Fruit fly (Drosophila melanogaster) whole organism, adult: Measurements from ENCODE around the gene VGlut.
A peak's percentile ranks its signal among the peaks of the same experiment; 100 is the strongest.

Experiments used
- CG11617 ChIP-seq: fragments of 200-800 bp; sonication (Bioruptor generic); optimal IDR thresholded peaks from 2 replicates; lab custom pipeline; 2017; ENCODE audit warnings: mild to moderate bottlenecking, missing biosample characterization, missing genetic modification reagents, missing genetic modification characterization
- CG12768 ChIP-seq: fragments of 200-800 bp; sonication (Bioruptor generic); optimal IDR thresholded peaks from 2 replicates; lab custom pipeline; 2017; ENCODE audit warnings: missing biosample characterization, missing genetic modification characterization, mild to moderate bottlenecking, moderate library complexity, missing genetic modification reagents
- CG14711 ChIP-seq: fragments of 200-800 bp; sonication (Bioruptor generic); optimal IDR thresholded peaks from 2 replicates; lab custom pipeline; 2018; ENCODE audit warnings: missing biosample characterization, mild to moderate bottlenecking, missing genetic modification characterization, moderate library complexity
- CG1620 ChIP-seq: fragments of 200-800 bp; sonication (Bioruptor generic); optimal IDR thresholded peaks from 2 replicates; lab custom pipeline; 2016; ENCODE audit warnings: missing biosample characterization, missing genetic modification characterization
- CG33017 ChIP-seq: fragments of 200-800 bp; sonication (Bioruptor generic); optimal IDR thresholded peaks from 2 replicates; lab custom pipeline; 2018; ENCODE audit warnings: missing biosample characterization, mild to moderate bottlenecking, missing genetic modification characterization, moderate library complexity
- CG5204 ChIP-seq: fragments of 200-800 bp; sonication (Bioruptor generic); optimal IDR thresholded peaks from 2 replicates; lab custom pipeline; 2016; ENCODE audit warnings: missing biosample characterization, missing genetic modification characterization
- CG7045 ChIP-seq: fragments of 200-800 bp; sonication (Bioruptor generic); optimal IDR thresholded peaks from 2 replicates; lab custom pipeline; 2017; ENCODE audit warnings: missing biosample characterization, mild to moderate bottlenecking, missing genetic modification characterization
- CG7101 ChIP-seq: fragments of 200-800 bp; sonication (Bioruptor generic); optimal IDR thresholded peaks from 2 replicates; lab custom pipeline; 2018; ENCODE audit warnings: missing biosample characterization, mild to moderate bottlenecking, missing genetic modification characterization, moderate library complexity
- Clk ChIP-seq: fragments of 200-800 bp; sonication (Bioruptor generic); optimal IDR thresholded peaks from 2 replicates; lab custom pipeline; 2017; ENCODE audit warnings: missing biosample characterization, missing genetic modification characterization
- Crg-1 ChIP-seq: fragments of 200-800 bp; sonication (Bioruptor generic); optimal IDR thresholded peaks from 2 replicates; lab custom pipeline; 2016; ENCODE audit warnings: missing biosample characterization, missing genetic modification characterization
- Hr96 ChIP-seq: fragments of 200-800 bp; sonication (Bioruptor generic); optimal IDR thresholded peaks from 2 replicates; lab custom pipeline; 2016; ENCODE audit warnings: missing biosample characterization, missing genetic modification characterization
- Mnt ChIP-seq: fragments of 200-800 bp; sonication (Bioruptor generic); optimal IDR thresholded peaks from 2 replicates; lab custom pipeline; 2016; ENCODE audit warnings: missing biosample characterization, mild to moderate bottlenecking, missing genetic modification characterization
- bab1 ChIP-seq: fragments of 200-800 bp; sonication (Bioruptor generic); optimal IDR thresholded peaks from 3 replicates; lab custom pipeline; 2019; ENCODE audit warnings: missing biosample characterization, mild to moderate bottlenecking, missing genetic modification characterization, moderate library complexity
- cic ChIP-seq: fragments of 200-800 bp; sonication (Bioruptor generic); optimal IDR thresholded peaks from 2 replicates; lab custom pipeline; 2017; ENCODE audit warnings: missing biosample characterization, mild to moderate bottlenecking, missing genetic modification characterization, moderate library complexity
- cnc ChIP-seq, 2 experiments: fragments of >200 bp; optimal IDR thresholded peaks; 2 replicates each; lab custom pipeline; 2017
- kay ChIP-seq: fragments of 200-800 bp; sonication (Bioruptor generic); peaks from one replicate; lab custom pipeline; 2016; ENCODE audit warnings: missing biosample characterization, missing genetic modification characterization, borderline replicate concordance
- ovo ChIP-seq: fragments of 200-800 bp; sonication (Bioruptor generic); optimal IDR thresholded peaks from 2 replicates; lab custom pipeline; 2016; ENCODE audit warnings: missing biosample characterization, missing genetic modification characterization
- pad ChIP-seq: fragments of 200-800 bp; sonication (Bioruptor generic); optimal IDR thresholded peaks from 3 replicates; lab custom pipeline; 2017; ENCODE audit warnings: missing biosample characterization, missing genetic modification characterization, mild to moderate bottlenecking, moderate library complexity, missing genetic modification reagents
- tj ChIP-seq: fragments of 200-800 bp; sonication (Bioruptor generic); optimal IDR thresholded peaks from 3 replicates; lab custom pipeline; 2017; ENCODE audit warnings: missing biosample characterization, mild to moderate bottlenecking, missing genetic modification characterization, moderate library complexity
- toe ChIP-seq: fragments of 200-800 bp; sonication (Bioruptor generic); optimal IDR thresholded peaks from 2 replicates; lab custom pipeline; 2016; ENCODE audit warnings: missing biosample characterization, missing genetic modification characterization

VGlut gene

dm6 chr2L:2364200-2364754 is 35.8 kb upstream of the VGlut start:
- TF ChIP-seq CG12768 (GFP tag; lab: Kevin White, UChicago), result no peak
- peak; percentile 2 for TF ChIP-seq toe (GFP tag; lab: Kevin White, UChicago)

dm6 chr2L:2365077-2365651 is 34.9 kb upstream of the VGlut start, which contains the start of the genes Rab5 and Axud1:
TSS of gene Rab5 (minus strand) at chr2L:2365273.
TSS of gene Axud1 (plus strand) at chr2L:2365345.
- TF ChIP-seq toe (GFP tag; lab: Kevin White, UChicago), result peak; percentile 12
- peak; percentile 3 for TF ChIP-seq Mnt (GFP tag; lab: Kevin White, UChicago)
- TF ChIP-seq CG1620, result no peak
- TF ChIP-seq kay (GFP tag; lab: Kevin White, UChicago), result peak; percentile 99
- peak; percentile 12 for TF ChIP-seq pad

- TF ChIP-seq pad (no peak), cic (GFP tag; lab: Kevin White, UChicago) (no peak), Mnt (GFP tag; lab: Kevin White, UChicago) (no peak), CG7101 (tag; lab: Kevin White, UChicago) (peak; percentile 0), kay (GFP tag; lab: Kevin White, UChicago) (peak; percentile 79), CG5204 (GFP tag; lab: Kevin White, UChicago) (no peak), CG33017 (tag; lab: Kevin White, UChicago) (no peak), Hr96 (GFP tag; lab: Kevin White, UChicago) (no peak), tj (GFP tag; lab: Kevin White, UChicago) (no peak), toe (GFP tag; lab: Kevin White, UChicago) (no peak), CG12768 (GFP tag; lab: Kevin White, UChicago) (no peak), ovo (GFP tag; lab: Kevin White, UChicago) (no peak), CG11617 (GFP tag; lab: Kevin White, UChicago) (no peak)
Observed at dm6 chr2L:2365655-2366214, 34.4 kb upstream of the VGlut start.

- TF ChIP-seq cic (GFP tag; lab: Kevin White, UChicago), result peak; percentile 5
- TF ChIP-seq CG5204 (GFP tag; lab: Kevin White, UChicago), result no peak
Observed at dm6 chr2L:2370352-2370751, 29.7 kb upstream of the VGlut start.

dm6 chr2L:2371406-2372111 is 28.5 kb upstream of the VGlut start, which contains the start of gene CG3597:
TSS of gene CG3597 (minus strand) at chr2L:2371524.
- TF ChIP-seq CG12768 (GFP tag; lab: Kevin White, UChicago) (no peak), CG1620 (no peak), kay (GFP tag; lab: Kevin White, UChicago) (peak; percentile 83), Clk (GFP tag; lab: Kevin White, UChicago) (no peak), cnc (optimal IDR thresholded peaks at IDR 0.05; lab: Kevin White, UChicago) (no peak), CG5204 (GFP tag; lab: Kevin White, UChicago) (no peak), Crg-1 (GFP tag; lab: Kevin White, UChicago) (no peak), tj (GFP tag; lab: Kevin White, UChicago) (peak; percentile 51), toe (GFP tag; lab: Kevin White, UChicago) (no peak), CG7045 (GFP tag; lab: Kevin White, UChicago) (no peak), bab1 (GFP tag; lab: Kevin White, UChicago) (no peak), CG14711 (tag; lab: Kevin White, UChicago) (no peak), Hr96 (GFP tag; lab: Kevin White, UChicago) (no peak), CG33017 (tag; lab: Kevin White, UChicago) (no peak), cic (GFP tag; lab: Kevin White, UChicago) (peak; percentile 85), CG7101 (tag; lab: Kevin White, UChicago) (no peak)

- TF ChIP-seq toe (GFP tag; lab: Kevin White, UChicago) (no peak), CG7045 (GFP tag; lab: Kevin White, UChicago) (no peak), CG12768 (GFP tag; lab: Kevin White, UChicago) (no peak), kay (GFP tag; lab: Kevin White, UChicago) (peak; percentile 65), cic (GFP tag; lab: Kevin White, UChicago) (no peak), Hr96 (GFP tag; lab: Kevin White, UChicago) (no peak), CG11617 (GFP tag; lab: Kevin White, UChicago) (no peak), CG1620 (no peak), Mnt (GFP tag; lab: Kevin White, UChicago) (no peak), CG14711 (tag; lab: Kevin White, UChicago) (no peak), Clk (GFP tag; lab: Kevin White, UChicago) (no peak), tj (GFP tag; lab: Kevin White, UChicago) (peak; percentile 62), ovo (GFP tag; lab: Kevin White, UChicago) (no peak), cnc (optimal IDR thresholded peaks at IDR 0.05; lab: Kevin White, UChicago) (peak; percentile 38 to 93), CG7101 (tag; lab: Kevin White, UChicago) (no peak), pad (no peak), Crg-1 (GFP tag; lab: Kevin White, UChicago) (no peak), CG33017 (tag; lab: Kevin White, UChicago) (no peak), bab1 (GFP tag; lab: Kevin White, UChicago) (no peak)
Observed at dm6 chr2L:2372112-2372449, 28.0 kb upstream of the VGlut start.
